Worm (Caenorhabditis elegans): ENCODE results near the gene mua-3.
A peak's percentile ranks its signal among the peaks of the same experiment; 100 is the strongest.

The mua-3 gene

DNA sequence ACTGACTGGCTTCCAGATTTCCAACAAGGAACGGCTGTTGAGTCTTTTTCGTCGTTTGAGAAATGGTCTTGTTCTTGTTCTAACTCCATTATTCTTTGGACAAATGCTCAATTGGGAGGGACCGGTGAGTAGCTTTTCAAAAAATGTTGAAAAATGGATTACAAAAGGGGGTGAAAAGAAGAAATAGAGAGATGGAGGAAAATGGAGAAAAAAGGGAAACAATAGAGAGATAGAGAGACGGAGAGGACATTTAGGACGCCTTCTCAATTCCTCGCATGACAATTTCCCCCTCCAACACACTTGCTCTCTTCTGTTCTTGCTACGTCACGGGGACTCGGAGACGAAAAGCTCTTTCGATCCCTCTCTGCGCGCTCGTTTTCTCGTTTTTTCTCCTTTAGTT is 7.5 kb upstream of the mua-3 start:
- TF ChIP-seq lin-13 (tag; optimal IDR thresholded peaks at IDR 0.05) (no peak), elt-1 (tag; optimal IDR thresholded peaks at IDR 0.05; ENCODE audit: borderline replicate concordance, insufficient read depth) (no peak), nhr-76 (tag; optimal IDR thresholded peaks at IDR 0.05) (no peak), M03D4.4 (tag; optimal IDR thresholded peaks at IDR 0.05) (no peak), ces-1 (GFP tag; optimal IDR thresholded peaks at IDR 0.05) (peak; percentile 84), nhr-28 (tag; optimal IDR thresholded peaks at IDR 0.05) (no peak), blmp-1 (tag; optimal IDR thresholded peaks at IDR 0.05) (no peak), pha-4 (tag; optimal IDR thresholded peaks at IDR 0.05) (no peak)

DNA sequence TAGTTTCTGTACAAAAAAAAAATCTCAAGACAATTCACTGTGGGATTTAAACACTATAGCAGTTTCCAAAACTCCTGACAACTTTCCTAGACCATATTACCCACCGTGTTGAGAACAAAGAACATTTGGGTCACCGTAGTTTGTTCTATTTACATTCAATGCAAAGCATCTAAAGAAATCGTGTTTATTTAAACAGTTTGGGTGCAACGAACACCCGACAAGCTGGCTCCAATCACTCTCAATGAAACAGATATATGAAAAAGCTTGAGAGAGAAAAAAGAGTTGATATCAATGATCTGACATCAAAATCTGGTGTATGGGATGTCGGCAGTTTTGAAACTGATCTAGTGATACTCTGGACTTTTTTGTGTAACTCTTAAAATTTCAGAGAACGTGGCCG is 5.5 kb upstream of the mua-3 start:
- no peak for TF ChIP-seq mls-2 (tag; optimal IDR thresholded peaks at IDR 0.05)

DNA sequence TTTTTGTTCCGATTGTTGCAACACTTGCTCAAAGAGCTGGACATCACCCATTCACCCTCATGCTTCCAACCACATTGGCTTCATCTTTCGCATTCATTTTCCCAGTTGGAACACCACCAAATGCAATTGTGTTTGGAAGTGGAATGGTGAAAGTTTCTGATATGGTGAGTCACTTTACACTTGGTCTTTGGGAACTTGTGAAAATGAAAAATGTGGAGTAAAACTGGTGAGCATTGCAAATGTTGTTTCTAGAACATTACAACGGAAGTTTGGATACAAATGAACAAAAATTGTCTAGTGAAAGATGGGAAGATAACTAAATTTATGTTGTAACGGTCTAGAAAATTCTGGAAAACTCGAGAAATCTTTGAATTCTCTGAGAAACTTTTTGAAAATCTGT is 4.2 kb upstream of the mua-3 start:
- TF ChIP-seq ham-2 (GFP tag; optimal IDR thresholded peaks at IDR 0.05) (no peak), sem-2 (GFP tag; optimal IDR thresholded peaks at IDR 0.05) (no peak), sptf-1 (tag; optimal IDR thresholded peaks at IDR 0.05) (no peak), elt-3 (tag; optimal IDR thresholded peaks at IDR 0.05) (no peak), unc-120 (tag; optimal IDR thresholded peaks at IDR 0.05; ENCODE audit: poor library complexity, severe bottlenecking) (no peak), unc-39 (tag; optimal IDR thresholded peaks at IDR 0.05) (no peak), unc-62 (GFP tag; optimal IDR thresholded peaks at IDR 0.05) (no peak), mab-5 (tag; optimal IDR thresholded peaks at IDR 0.05) (no peak), ces-1 (GFP tag; optimal IDR thresholded peaks at IDR 0.05) (no peak), bed-3 (GFP tag; optimal IDR thresholded peaks at IDR 0.05) (no peak), lin-32 (GFP tag; optimal IDR thresholded peaks at IDR 0.05) (no peak), blmp-1 (tag; optimal IDR thresholded peaks at IDR 0.05) (no peak), snpc-4 (tag; optimal IDR thresholded peaks at IDR 0.05) (no peak), ztf-11 (tag; optimal IDR thresholded peaks at IDR 0.05) (no peak), nhr-2 (tag; optimal IDR thresholded peaks at IDR 0.05) (no peak), elt-1 (tag; optimal IDR thresholded peaks at IDR 0.05; ENCODE audit: borderline replicate concordance, insufficient read depth) (no peak), nhr-12 (tag; optimal IDR thresholded peaks at IDR 0.05) (no peak), M03D4.4 (tag; optimal IDR thresholded peaks at IDR 0.05) (no peak), lsy-2 (tag; optimal IDR thresholded peaks at IDR 0.05) (no peak), drap-1 (GFP tag; optimal IDR thresholded peaks at IDR 0.05) (no peak)

DNA sequence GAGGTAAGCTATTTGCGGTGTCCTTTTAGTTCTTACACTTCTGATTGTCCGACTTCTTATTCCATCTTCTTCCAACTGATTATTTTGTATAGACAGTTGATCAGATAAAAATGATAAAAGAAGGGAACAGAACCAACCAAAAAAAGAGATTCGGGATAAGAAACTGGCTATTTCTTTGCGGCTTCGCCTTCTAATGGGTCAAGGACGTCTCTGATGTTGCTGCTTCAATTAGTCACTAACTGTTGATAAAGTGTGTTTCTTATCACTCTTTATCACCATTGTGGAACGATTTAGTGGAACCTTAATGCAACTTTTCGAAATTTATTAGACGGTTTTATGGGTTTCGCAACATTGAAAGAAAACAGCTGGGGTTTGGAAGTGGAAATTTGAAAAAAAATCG is 9.8 kb downstream of the mua-3 start:
- TF ChIP-seq elt-1 (tag; optimal IDR thresholded peaks at IDR 0.05; ENCODE audit: borderline replicate concordance, insufficient read depth) (no peak), snpc-4 (tag; optimal IDR thresholded peaks at IDR 0.05) (no peak), lin-32 (GFP tag; optimal IDR thresholded peaks at IDR 0.05) (no peak), flh-1 (GFP tag; optimal IDR thresholded peaks at IDR 0.05) (no peak), unc-62 (GFP tag; optimal IDR thresholded peaks at IDR 0.05) (no peak), ztf-11 (tag; optimal IDR thresholded peaks at IDR 0.05) (no peak), ceh-83 (GFP tag; optimal IDR thresholded peaks at IDR 0.05) (no peak), blmp-1 (tag; optimal IDR thresholded peaks at IDR 0.05) (no peak), nhr-76 (tag; optimal IDR thresholded peaks at IDR 0.05) (no peak), hlh-1 (tag; optimal IDR thresholded peaks at IDR 0.05) (no peak), sem-2 (GFP tag; optimal IDR thresholded peaks at IDR 0.05) (no peak), nhr-2 (tag; optimal IDR thresholded peaks at IDR 0.05) (no peak), unc-39 (tag; optimal IDR thresholded peaks at IDR 0.05) (no peak), ceh-39 (tag; optimal IDR thresholded peaks at IDR 0.05) (no peak), lin-13 (tag; optimal IDR thresholded peaks at IDR 0.05) (no peak), ceh-43 (GFP tag; optimal IDR thresholded peaks at IDR 0.05) (no peak)

DNA sequence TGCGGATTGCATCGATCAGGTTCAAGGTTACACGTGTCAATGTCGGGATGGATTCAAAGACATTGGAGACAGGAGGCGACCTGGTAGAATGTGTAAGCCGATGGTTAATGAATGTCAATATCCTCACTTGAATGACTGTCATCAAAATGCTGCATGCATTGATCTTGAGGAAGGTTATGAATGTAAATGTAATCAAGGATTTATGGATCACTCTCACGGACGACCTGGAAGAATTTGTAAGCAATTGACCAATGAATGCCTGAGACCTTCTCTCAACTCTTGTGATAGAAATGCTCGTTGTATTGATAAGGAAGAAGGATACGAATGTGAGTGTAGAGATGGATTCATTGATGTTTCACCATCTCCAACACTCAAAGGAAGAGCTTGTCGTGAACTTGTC is 17.5 kb downstream of the mua-3 start:
- no peak for TF ChIP-seq ham-2 (GFP tag; optimal IDR thresholded peaks at IDR 0.05)
- TF ChIP-seq pha-4 (tag; optimal IDR thresholded peaks at IDR 0.05) = no peak
- TF ChIP-seq blmp-1 (tag; optimal IDR thresholded peaks at IDR 0.05) = no peak
- no peak for TF ChIP-seq unc-39 (tag; optimal IDR thresholded peaks at IDR 0.05)
- TF ChIP-seq hlh-1 (tag; optimal IDR thresholded peaks at IDR 0.05) = no peak
- no peak for TF ChIP-seq cnd-1 (tag; optimal IDR thresholded peaks at IDR 0.05)
- TF ChIP-seq unc-62 (GFP tag; optimal IDR thresholded peaks at IDR 0.05) = no peak
- TF ChIP-seq flh-1 (GFP tag; optimal IDR thresholded peaks at IDR 0.05) = no peak
- TF ChIP-seq mep-1 (tag; optimal IDR thresholded peaks at IDR 0.05) = no peak
- no peak for TF ChIP-seq nhr-237 (tag; optimal IDR thresholded peaks at IDR 0.05)

Measured in whole organism, mixed stage, embryonic.